Fruit fly (Drosophila melanogaster) whole organism: ENCODE measurements around the gene CG7824.

Experiments
- EcR ChIP-seq, 2 experiments: fragments of >200 bp; optimal IDR thresholded peaks; 2 replicates each; lab custom pipeline; 2017; ENCODE audit warnings: missing biosample characterization in 2 of 2, missing genetic modification characterization in 2 of 2, missing genetic modification reagents in 2 of 2
- usp ChIP-seq: fragments of >200 bp; optimal IDR thresholded peaks from 2 replicates; lab custom pipeline; 2017; ENCODE audit warnings: missing biosample characterization, missing genetic modification characterization, mixed read lengths

dm6 chr3R:29903775-29904356 lies 45.1 kb upstream of the CG7824 start, which contains the start of gene CG15517:
- TF ChIP-seq usp (no peak), EcR (GFP tag; optimal IDR thresholded peaks at IDR 0.05; lab: Kevin White, UChicago) (no peak)
